Fruit fly (Drosophila melanogaster) whole organism: ENCODE results near the gene CG33643.

Experiments
- Dll ChIP-seq: fragments of >200 bp; optimal IDR thresholded peaks from 2 replicates; lab custom pipeline; 2017
- pan ChIP-seq: fragments of >200 bp; optimal IDR thresholded peaks from 2 replicates; lab custom pipeline; 2017
- usp ChIP-seq: fragments of >200 bp; optimal IDR thresholded peaks from 2 replicates; lab custom pipeline; 2017; ENCODE audit warnings: missing biosample characterization, missing genetic modification characterization, mixed read lengths

DNA sequence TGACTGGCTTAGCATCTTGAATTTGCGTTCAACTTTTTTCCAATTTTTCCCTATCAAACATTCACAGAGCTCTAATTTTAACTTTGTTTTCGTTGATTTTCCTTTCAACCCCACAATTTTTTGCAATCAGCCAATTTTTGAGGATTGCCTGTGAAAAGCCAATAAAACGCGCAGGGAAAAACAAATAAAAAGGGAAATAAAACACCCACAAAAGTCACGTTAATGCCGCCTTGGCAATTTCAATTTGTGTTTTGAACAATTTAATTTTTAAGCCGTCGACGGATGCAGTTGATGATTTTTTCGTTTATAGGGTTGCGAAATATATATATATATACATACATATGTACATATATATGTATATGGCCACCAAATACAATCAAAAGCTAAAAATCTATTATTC lies 38.1 kb downstream of the CG33643 start:
- TF ChIP-seq usp (no peak), pan (lab: Kevin White, UChicago) (no peak), Dll (no peak)
